Fruit fly (Drosophila melanogaster) whole organism, embryonic: Measurements from ENCODE around the gene CG11858.
A peak's percentile ranks its signal among the peaks of the same experiment; 100 is the strongest.

Experiments
- Atf3 ChIP-seq: fragments of 200-800 bp; sonication (Bioruptor generic); optimal IDR thresholded peaks from 3 replicates; lab custom pipeline; 2016; ENCODE audit warnings: missing biosample characterization, missing genetic modification characterization
- B-H1 ChIP-seq: fragments of 200-800 bp; sonication (Bioruptor generic); IDR thresholded peaks from 3 replicates; pipeline ENCODE4 v1.3.6; 2022; ENCODE audit warnings: missing biosample characterization, missing genetic modification characterization
- BtbVII ChIP-seq: fragments of 200-800 bp; sonication (Bioruptor generic); optimal IDR thresholded peaks from 3 replicates; lab custom pipeline; 2017; ENCODE audit warnings: missing biosample characterization, mild to moderate bottlenecking, missing genetic modification characterization
- CG10147 ChIP-seq: fragments of 200-800 bp; sonication (Bioruptor generic); optimal IDR thresholded peaks from 2 replicates; lab custom pipeline; 2019; ENCODE audit warnings: missing biosample characterization, mild to moderate bottlenecking, missing genetic modification characterization, moderate library complexity
- CG10462 ChIP-seq: fragments of 200-800 bp; sonication (Bioruptor generic); optimal IDR thresholded peaks from 2 replicates; lab custom pipeline; 2016; ENCODE audit warnings: missing biosample characterization, missing genetic modification characterization
- CG10979 ChIP-seq: fragments of 200-800 bp; sonication (Bioruptor generic); optimal IDR thresholded peaks from 2 replicates; lab custom pipeline; 2018; ENCODE audit warnings: missing biosample characterization, mild to moderate bottlenecking, missing genetic modification characterization, moderate library complexity
- CG11560 ChIP-seq: fragments of 200-800 bp; sonication (Bioruptor generic); IDR thresholded peaks from 3 replicates; pipeline ENCODE4 v1.3.6; 2022; ENCODE audit warnings: missing biosample characterization, missing genetic modification characterization
- CG12299 ChIP-seq: fragments of 200-800 bp; sonication (Bioruptor generic); optimal IDR thresholded peaks from 2 replicates; lab custom pipeline; 2018; ENCODE audit warnings: missing biosample characterization, mild to moderate bottlenecking, missing genetic modification characterization
- CG15011 ChIP-seq: fragments of 200-800 bp; sonication (Bioruptor generic); optimal IDR thresholded peaks from 3 replicates; lab custom pipeline; 2018; ENCODE audit warnings: missing biosample characterization, mild to moderate bottlenecking, missing genetic modification characterization
- CG15514 ChIP-seq: fragments of 200-800 bp; sonication (Bioruptor generic); optimal IDR thresholded peaks from 3 replicates; lab custom pipeline; 2017; ENCODE audit warnings: missing biosample characterization, missing genetic modification characterization, mild to moderate bottlenecking, moderate library complexity, missing genetic modification reagents
- CG17361 ChIP-seq: fragments of 200-800 bp; sonication (Bioruptor generic); IDR thresholded peaks from 3 replicates; pipeline ENCODE4 v1.3.6; 2022; ENCODE audit warnings: missing biosample characterization, missing genetic modification characterization
- CG2120 ChIP-seq: fragments of 200-800 bp; sonication (Bioruptor generic); optimal IDR thresholded peaks from 3 replicates; lab custom pipeline; 2016; ENCODE audit warnings: missing biosample characterization, missing genetic modification characterization
- CG2199 ChIP-seq: fragments of 200-800 bp; sonication (Bioruptor generic); IDR thresholded peaks from 3 replicates; pipeline ENCODE4 v1.3.6; 2022; ENCODE audit warnings: missing biosample characterization, missing genetic modification characterization
- CG32772 ChIP-seq: fragments of 200-800 bp; sonication (Bioruptor generic); IDR thresholded peaks from 2 replicates; pipeline ENCODE4 v1.3.6; 2022; ENCODE audit warnings: missing biosample characterization, missing genetic modification characterization
- CG4282 ChIP-seq: fragments of 200-800 bp; sonication (Bioruptor generic); optimal IDR thresholded peaks from 2 replicates; lab custom pipeline; 2016; ENCODE audit warnings: missing biosample characterization, missing genetic modification characterization
- CG4424 ChIP-seq: fragments of 200-800 bp; sonication (Bioruptor generic); optimal IDR thresholded peaks from 3 replicates; lab custom pipeline; 2016; ENCODE audit warnings: missing biosample characterization, missing genetic modification characterization
- CG6683 ChIP-seq: fragments of 200-800 bp; sonication (Bioruptor generic); optimal IDR thresholded peaks from 2 replicates; lab custom pipeline; 2017; ENCODE audit warnings: missing biosample characterization, mild to moderate bottlenecking, missing genetic modification characterization, missing genetic modification reagents
- CG7928 ChIP-seq: fragments of 200-800 bp; sonication (Bioruptor generic); optimal IDR thresholded peaks from 2 replicates; lab custom pipeline; 2017; ENCODE audit warnings: missing biosample characterization, mild to moderate bottlenecking, missing genetic modification characterization
- CG9797 ChIP-seq: fragments of 200-800 bp; sonication (Bioruptor generic); optimal IDR thresholded peaks from 3 replicates; lab custom pipeline; 2018; ENCODE audit warnings: missing biosample characterization, mild to moderate bottlenecking, missing genetic modification characterization
- Elba2 ChIP-seq: fragments of 200-800 bp; sonication (Bioruptor generic); optimal IDR thresholded peaks from 3 replicates; lab custom pipeline; 2016; ENCODE audit warnings: missing biosample characterization, missing genetic modification characterization
- HHEX ChIP-seq: fragments of 200-800 bp; sonication (Bioruptor generic); optimal IDR thresholded peaks from 3 replicates; lab custom pipeline; 2017; ENCODE audit warnings: missing biosample characterization, mild to moderate bottlenecking, missing genetic modification characterization, missing genetic modification reagents
- Lim3 ChIP-seq: fragments of 200-800 bp; sonication (Bioruptor generic); IDR thresholded peaks from 2 replicates; pipeline ENCODE4 v1.3.6; 2022; ENCODE audit warnings: missing biosample characterization, missing genetic modification characterization
- MTF-1 ChIP-seq: fragments of 200-800 bp; sonication (Bioruptor generic); optimal IDR thresholded peaks from 2 replicates; lab custom pipeline; 2018; ENCODE audit warnings: missing biosample characterization, mild to moderate bottlenecking, missing genetic modification characterization, borderline replicate concordance
- NFAT ChIP-seq: fragments of 200-800 bp; sonication (Bioruptor generic); IDR thresholded peaks from 2 replicates; pipeline ENCODE4 v1.3.6; 2022; ENCODE audit warnings: missing biosample characterization, missing genetic modification characterization
- Ptx1 ChIP-seq: fragments of 200-800 bp; sonication (Bioruptor generic); IDR thresholded peaks from 2 replicates; pipeline ENCODE4 v1.3.6; 2022; ENCODE audit warnings: missing biosample characterization, missing genetic modification characterization
- Rfx ChIP-seq: fragments of 200-800 bp; sonication (Bioruptor generic); IDR thresholded peaks from 2 replicates; pipeline ENCODE4 v1.3.6; 2022; ENCODE audit warnings: missing biosample characterization, missing genetic modification characterization
- Side ChIP-seq: fragments of 200-800 bp; sonication (Bioruptor generic); optimal IDR thresholded peaks from 2 replicates; lab custom pipeline; 2016; ENCODE audit warnings: missing biosample characterization, missing genetic modification characterization
- YL-1 ChIP-seq: fragments of 200-800 bp; sonication (Bioruptor generic); optimal IDR thresholded peaks from 3 replicates; lab custom pipeline; 2017; ENCODE audit warnings: missing biosample characterization, mild to moderate bottlenecking, missing genetic modification characterization
- amos ChIP-seq: fragments of 200-800 bp; sonication (Bioruptor generic); IDR thresholded peaks from 2 replicates; pipeline ENCODE4 v1.3.6; 2022; ENCODE audit warnings: missing biosample characterization, missing genetic modification characterization; ENCODE audit not compliant: partially characterized antibody
- br ChIP-seq: fragments of >200 bp; optimal IDR thresholded peaks from 2 replicates; lab custom pipeline; 2017
- crp ChIP-seq, 2 experiments: fragments of 200-800 bp; sonication (Bioruptor generic); optimal IDR thresholded peaks; 2 replicates in 1 of 2; 3 replicates in 1 of 2; lab custom pipeline; 2017; ENCODE audit warnings: missing biosample characterization in 2 of 2, missing genetic modification characterization in 2 of 2, mild to moderate bottlenecking in 1 of 2, moderate library complexity in 1 of 2
- dati ChIP-seq: fragments of 200-800 bp; sonication (Bioruptor generic); IDR thresholded peaks from 2 replicates; pipeline ENCODE4 v1.3.6; 2022; ENCODE audit warnings: missing biosample characterization, missing genetic modification characterization
- dpn ChIP-seq, 2 experiments: fragments of 200-800 bp; sonication (Bioruptor generic); optimal IDR thresholded peaks; 3 replicates each; lab custom pipeline; 2016; ENCODE audit warnings: missing biosample characterization in 2 of 2, missing genetic modification characterization in 2 of 2
- dysf ChIP-seq: fragments of 200-800 bp; sonication (Bioruptor generic); IDR thresholded peaks from 3 replicates; pipeline ENCODE4 v1.3.6; 2022; ENCODE audit warnings: missing biosample characterization, missing genetic modification characterization
- en ChIP-seq: fragments of 200-800 bp; sonication (Bioruptor generic); optimal IDR thresholded peaks from 2 replicates; lab custom pipeline; 2016; ENCODE audit warnings: missing biosample characterization, missing genetic modification characterization
- eve ChIP-seq, 2 experiments: fragments of >200 bp; optimal IDR thresholded peaks; 2 replicates each; lab custom pipeline; 2017; ENCODE audit warnings: missing biosample characterization in 2 of 2, missing genetic modification characterization in 2 of 2
- fru ChIP-seq: fragments of >200 bp; optimal IDR thresholded peaks from 2 replicates; lab custom pipeline; 2017
- gro ChIP-seq: fragments of 200-800 bp; sonication (Bioruptor generic); optimal IDR thresholded peaks from 2 replicates; lab custom pipeline; 2016; ENCODE audit warnings: missing biosample characterization, missing genetic modification characterization
- gsb-n ChIP-seq: fragments of 200-800 bp; sonication (Bioruptor generic); optimal IDR thresholded peaks from 3 replicates; lab custom pipeline; 2018; ENCODE audit warnings: missing biosample characterization, mild to moderate bottlenecking, missing genetic modification characterization
- ham ChIP-seq: fragments of 200-800 bp; sonication (Bioruptor generic); IDR thresholded peaks from 2 replicates; pipeline ENCODE4 v1.3.6; 2022; ENCODE audit warnings: missing biosample characterization, missing genetic modification characterization
- insv ChIP-seq, 2 experiments: fragments of 200-800 bp; sonication (Bioruptor generic); optimal IDR thresholded peaks; 3 replicates each; lab custom pipeline; 2016 to 2018; ENCODE audit warnings: missing biosample characterization in 2 of 2, missing genetic modification characterization in 2 of 2
- lov ChIP-seq, 2 experiments: fragments of 200-800 bp in 1 of 2; fragments of >200 bp in 1 of 2; sonication (Bioruptor generic) in 1 of 2; IDR thresholded peaks in 1 of 2; optimal IDR thresholded peaks in 1 of 2; 2 replicates in 1 of 2; 3 replicates in 1 of 2; pipeline versions ENCODE4 v1.3.6 to Lab custom; 2017 to 2022; ENCODE audit warnings: missing biosample characterization in 1 of 2, missing genetic modification characterization in 1 of 2
- nerfin-2 ChIP-seq: fragments of 200-800 bp; sonication (Bioruptor generic); IDR thresholded peaks from 2 replicates; pipeline ENCODE4 v1.3.6; 2022; ENCODE audit warnings: missing biosample characterization, missing genetic modification characterization; ENCODE audit not compliant: partially characterized antibody
- pfk ChIP-seq: fragments of 200-800 bp; sonication (Bioruptor generic); optimal IDR thresholded peaks from 2 replicates; lab custom pipeline; 2018; ENCODE audit warnings: missing biosample characterization, mild to moderate bottlenecking, missing genetic modification characterization, moderate library complexity
- pum ChIP-seq: fragments of 200-800 bp; sonication (Bioruptor generic); optimal IDR thresholded peaks from 2 replicates; lab custom pipeline; 2016; ENCODE audit warnings: missing biosample characterization, missing genetic modification characterization
- schlank ChIP-seq: fragments of 200-800 bp; sonication (Bioruptor generic); optimal IDR thresholded peaks from 2 replicates; lab custom pipeline; 2018; ENCODE audit warnings: missing biosample characterization, mild to moderate bottlenecking, missing genetic modification characterization
- sens-2 ChIP-seq: fragments of 200-800 bp; sonication (Bioruptor generic); IDR thresholded peaks from 2 replicates; pipeline ENCODE4 v1.3.6; 2022; ENCODE audit warnings: missing biosample characterization, missing genetic modification characterization
- tgo ChIP-seq: fragments of 200-800 bp; sonication (Bioruptor generic); IDR thresholded peaks from 3 replicates; pipeline ENCODE4 v1.3.6; 2022; ENCODE audit warnings: missing biosample characterization, missing genetic modification characterization
- toy ChIP-seq: fragments of 200-800 bp; sonication (Bioruptor generic); IDR thresholded peaks from 2 replicates; pipeline ENCODE4 v1.3.6; 2022; ENCODE audit warnings: missing biosample characterization, missing genetic modification characterization
- twi ChIP-seq: fragments of 200-800 bp; optimal IDR thresholded peaks from 2 replicates; lab custom pipeline; 2019; ENCODE audit warnings: missing biosample characterization, mild to moderate bottlenecking, missing genetic modification characterization, moderate library complexity
- yki ChIP-seq: fragments of >200 bp; optimal IDR thresholded peaks from 3 replicates; lab custom pipeline; 2018
- zfh1 ChIP-seq: fragments of 200-800 bp; sonication (Bioruptor generic); IDR thresholded peaks from 3 replicates; pipeline ENCODE4 v1.3.6; 2022; ENCODE audit warnings: missing biosample characterization, missing genetic modification characterization

CG11858 gene

DNA sequence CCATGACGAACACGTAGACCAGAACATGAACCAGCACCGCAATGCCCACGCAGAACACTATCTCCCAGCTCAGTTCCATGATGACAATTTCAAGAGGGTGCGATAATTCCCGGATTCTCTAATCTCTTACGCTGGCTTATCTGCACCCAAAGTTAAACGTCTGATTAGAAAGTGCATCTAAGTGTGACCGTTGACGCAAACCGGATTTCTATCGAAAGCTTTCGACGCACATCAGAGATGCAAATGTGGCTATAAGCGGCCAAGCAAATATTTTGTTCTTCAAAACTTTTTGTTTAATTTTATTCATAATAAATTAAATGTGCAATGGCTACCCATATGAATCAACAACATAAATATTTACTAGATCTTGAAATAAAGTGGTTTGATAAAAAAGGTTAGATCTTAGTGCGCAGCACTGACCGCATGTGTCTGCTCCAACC is at the start of gene CG11858, which contains the start of gene Kdsr (continued):
- TF ChIP-seq BtbVII (GFP tag; lab: Kevin White, UChicago) (no peak), CG4282 (no peak), dysf (peak; percentile 70), toy (GFP tag; lab: Robert Waterston, UW) (no peak), Rfx (GFP tag; lab: Robert Waterston, UW) (peak; percentile 85), CG9797 (GFP tag; lab: Kevin White, UChicago) (peak; percentile 76), eve (GFP tag; optimal IDR thresholded peaks at IDR 0.05; lab: Kevin White, UChicago) (no peak), br (no peak), YL-1 (GFP tag; lab: Kevin White, UChicago) (peak; percentile 3), tgo (GFP tag; lab: Robert Waterston, UW) (peak; percentile 77), CG10147 (GFP tag; lab: Kevin White, UChicago) (peak; percentile 63), sens-2 (no peak), gro (GFP tag; lab: Kevin White, UChicago) (peak; percentile 58), ham (no peak), pfk (GFP tag; lab: Kevin White, UChicago) (no peak), CG10979 (tag; lab: Kevin White, UChicago) (peak; percentile 53), CG17361 (GFP tag; lab: Robert Waterston, UW) (no peak; the same call in 2 of the 3 replicates), Atf3 (GFP tag; lab: Kevin White, UChicago) (peak; percentile 53), dpn (GFP tag; optimal IDR thresholded peaks at IDR 0.05; lab: Kevin White, UChicago) (peak; percentile 56 to 57), CG15514 (GFP tag; lab: Kevin White, UChicago) (peak; percentile 69), insv (GFP tag; optimal IDR thresholded peaks at IDR 0.05; lab: Kevin White, UChicago) (peak in 1 of 2 experiments; percentile 81), CG7928 (GFP tag; lab: Kevin White, UChicago) (no peak), CG10462 (GFP tag; lab: Kevin White, UChicago) (peak; percentile 19), schlank (no peak), Ptx1 (GFP tag; lab: Robert Waterston, UW) (peak; percentile 81), pum (GFP tag; lab: Kevin White, UChicago) (peak; percentile 45), NFAT (peak; percentile 39; the same call in 1 of the 2 replicates), HHEX (GFP tag; lab: Kevin White, UChicago) (peak; percentile 12), Side (GFP tag; lab: Kevin White, UChicago) (peak; percentile 3), CG15011 (GFP tag; lab: Kevin White, UChicago) (no peak), gsb-n (tag; lab: Kevin White, UChicago) (no peak), CG6683 (peak; percentile 32), en (GFP tag; lab: Kevin White, UChicago) (no peak), yki (lab: Kevin White, UChicago) (no peak), CG11560 (tag; lab: Robert Waterston, UW) (no peak), crp (GFP tag; optimal IDR thresholded peaks at IDR 0.05; lab: Kevin White, UChicago) (peak in 1 of 2 experiments; percentile 49), MTF-1 (GFP tag; lab: Kevin White, UChicago) (no peak), CG2120 (GFP tag; lab: Kevin White, UChicago) (peak; percentile 82), CG12299 (peak; percentile 49), Elba2 (GFP tag; lab: Kevin White, UChicago) (no peak), dati (no peak), fru (no peak), twi (tag; lab: Kevin White, UChicago) (peak; percentile 30), B-H1 (GFP tag; lab: Robert Waterston, UW) (peak; percentile 43; the same call in 2 of the 3 replicates), zfh1 (GFP tag; lab: Robert Waterston, UW) (peak; percentile 77), lov (optimal IDR thresholded peaks at IDR 0.05; lab: Kevin White, UChicago) (no peak), lov (GFP tag; IDR thresholded peaks at IDR 0.05; lab: Robert Waterston, UW) (0 out of 3 replicates have a peak, but pooled peaks have one; percentile 63), CG32772 (GFP tag; lab: Robert Waterston, UW) (peak; percentile 68), Lim3 (GFP tag; lab: Robert Waterston, UW) (no peak), CG2199 (GFP tag; lab: Robert Waterston, UW) (no peak), nerfin-2 (no peak), CG4424 (GFP tag; lab: Kevin White, UChicago) (peak; percentile 56), amos (GFP tag; lab: Robert Waterston, UW) (no peak)
